Fruit fly (Drosophila melanogaster) whole organism, pupa: Measurements from ENCODE around the gene Gr61a.

Source experiments
- CG10348 ChIP-seq: fragments of 200-800 bp; sonication (Bioruptor generic); IDR thresholded peaks from 2 replicates; pipeline ENCODE4 v1.3.6; 2022; ENCODE audit warnings: missing biosample characterization, missing genetic modification characterization
- CG12605 ChIP-seq: fragments of 200-800 bp; sonication (Bioruptor generic); IDR thresholded peaks from 2 replicates; pipeline ENCODE4 v1.3.6; 2022; ENCODE audit warnings: missing biosample characterization, missing genetic modification characterization
- CG13204 ChIP-seq: fragments of 200-800 bp; sonication (Bioruptor generic); optimal IDR thresholded peaks from 2 replicates; lab custom pipeline; 2018; ENCODE audit warnings: missing biosample characterization, mild to moderate bottlenecking, missing genetic modification characterization, moderate library complexity
- CG14655 ChIP-seq: fragments of 200-800 bp; sonication (Bioruptor generic); optimal IDR thresholded peaks from 3 replicates; lab custom pipeline; 2017; ENCODE audit warnings: mild to moderate bottlenecking, missing biosample characterization, missing genetic modification reagents, missing genetic modification characterization
- CG15710 ChIP-seq: fragments of 200-800 bp; sonication (Bioruptor generic); optimal IDR thresholded peaks from 2 replicates; lab custom pipeline; 2018; ENCODE audit warnings: missing biosample characterization, mild to moderate bottlenecking, missing genetic modification characterization, moderate library complexity
- CG17806 ChIP-seq: fragments of 200-800 bp; sonication (Bioruptor generic); optimal IDR thresholded peaks from 2 replicates; lab custom pipeline; 2018; ENCODE audit warnings: missing biosample characterization, mild to moderate bottlenecking, missing genetic modification characterization, moderate library complexity
- CG32121 ChIP-seq: fragments of 200-800 bp; sonication (Bioruptor generic); IDR thresholded peaks from 2 replicates; pipeline ENCODE4 v1.3.6; 2022; ENCODE audit warnings: missing biosample characterization, missing genetic modification characterization
- CG34367 ChIP-seq: fragments of 200-800 bp; sonication (Bioruptor generic); optimal IDR thresholded peaks from 2 replicates; lab custom pipeline; 2018; ENCODE audit warnings: missing biosample characterization, mild to moderate bottlenecking, missing genetic modification characterization
- CG4496 ChIP-seq: fragments of 200-800 bp; sonication (Bioruptor generic); IDR thresholded peaks from 3 replicates; pipeline ENCODE4 v1.3.6; 2022; ENCODE audit warnings: missing biosample characterization, missing genetic modification characterization
- CG8159 ChIP-seq: fragments of 200-800 bp; sonication (Bioruptor generic); optimal IDR thresholded peaks from 3 replicates; lab custom pipeline; 2018; ENCODE audit warnings: missing biosample characterization, mild to moderate bottlenecking, missing genetic modification characterization, moderate library complexity
- CG8301 ChIP-seq: fragments of 200-800 bp; sonication (Bioruptor generic); optimal IDR thresholded peaks from 2 replicates; lab custom pipeline; 2018; ENCODE audit warnings: missing biosample characterization, mild to moderate bottlenecking, missing genetic modification characterization
- CG9948 ChIP-seq: fragments of 200-800 bp; sonication (Bioruptor generic); optimal IDR thresholded peaks from 2 replicates; lab custom pipeline; 2018; ENCODE audit warnings: missing biosample characterization, mild to moderate bottlenecking, missing genetic modification characterization, moderate library complexity
- D1 ChIP-seq: fragments of 200-800 bp; sonication (Bioruptor generic); optimal IDR thresholded peaks from 2 replicates; lab custom pipeline; 2018; ENCODE audit warnings: missing biosample characterization, mild to moderate bottlenecking, missing genetic modification characterization, moderate library complexity
- EcR ChIP-seq: fragments of 200-800 bp; sonication (Bioruptor generic); optimal IDR thresholded peaks from 3 replicates; lab custom pipeline; 2019; ENCODE audit warnings: missing biosample characterization, missing genetic modification characterization, mild to moderate bottlenecking, moderate library complexity, missing genetic modification reagents
- Ets98B ChIP-seq: fragments of 200-800 bp; sonication (Bioruptor generic); IDR thresholded peaks from 2 replicates; pipeline ENCODE4 v1.3.6; 2022; ENCODE audit warnings: missing biosample characterization, missing genetic modification characterization
- Pif1A ChIP-seq: fragments of 200-800 bp; sonication (Bioruptor generic); optimal IDR thresholded peaks from 3 replicates; lab custom pipeline; 2016; ENCODE audit warnings: missing biosample characterization, missing genetic modification characterization
- Pif1B ChIP-seq: fragments of 200-800 bp; sonication (Bioruptor generic); optimal IDR thresholded peaks from 3 replicates; lab custom pipeline; 2016; ENCODE audit warnings: missing biosample characterization, missing genetic modification characterization
- Snoo ChIP-seq: fragments of 200-800 bp; sonication (Bioruptor generic); optimal IDR thresholded peaks from 3 replicates; lab custom pipeline; 2017; ENCODE audit warnings: missing biosample characterization, mild to moderate bottlenecking, missing genetic modification characterization, inconsistent platforms
- fd96Ca ChIP-seq: fragments of 200-800 bp; sonication (Bioruptor generic); IDR thresholded peaks from 3 replicates; pipeline ENCODE4 v1.3.6; 2022; ENCODE audit warnings: missing biosample characterization, missing genetic modification characterization
- gl ChIP-seq: fragments of 200-800 bp; sonication (Bioruptor generic); optimal IDR thresholded peaks from 2 replicates; lab custom pipeline; 2018; ENCODE audit warnings: missing biosample characterization, mild to moderate bottlenecking, missing genetic modification characterization
- rn ChIP-seq: fragments of 200-800 bp; sonication (Bioruptor generic); IDR thresholded peaks from 2 replicates; pipeline ENCODE4 v1.3.6; 2022; ENCODE audit warnings: missing biosample characterization, missing genetic modification characterization

Gene Gr61a

DNA sequence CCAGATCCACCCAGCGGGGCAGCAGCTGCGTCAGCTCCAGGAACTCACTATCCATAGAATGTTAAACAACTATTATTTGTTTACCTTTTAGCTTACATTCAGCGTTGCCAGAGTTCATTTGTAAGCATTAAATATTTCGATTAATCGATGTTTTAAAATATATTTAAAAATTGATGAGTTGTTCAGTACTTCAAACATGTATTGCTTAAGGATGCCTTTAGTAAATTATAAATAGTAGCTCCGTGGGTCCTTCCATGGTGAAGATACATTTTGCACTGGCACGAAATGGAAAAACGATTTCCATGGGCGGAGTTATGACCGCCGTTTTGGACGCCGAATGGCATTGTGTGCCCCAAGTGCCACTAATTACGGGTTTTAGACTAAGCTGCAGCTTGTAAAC lies at the start of gene Gr61a, which contains the start of gene JMJD5:
Gene Gr61a, plus strand, starts transcription at position 192 of the 400 bp plus-strand sequence.
Gene JMJD5, minus strand, starts transcription at position 101 of the 400 bp plus-strand sequence.
- no peak for TF ChIP-seq Ets98B (GFP tag; lab: Robert Waterston, UW)
- no peak for TF ChIP-seq fd96Ca (GFP tag; lab: Robert Waterston, UW)
- no peak for TF ChIP-seq CG9948 (tag; lab: Kevin White, UChicago)
- TF ChIP-seq CG8301 (tag; lab: Kevin White, UChicago): no peak
- TF ChIP-seq Pif1B: no peak
- TF ChIP-seq CG4496 (GFP tag; lab: Robert Waterston, UW): no peak

dm6 chr3L:793733-794320 lies 47.4 kb upstream of the Gr61a start:
- no peak for TF ChIP-seq CG13204 (GFP tag; lab: Kevin White, UChicago)
- peak; percentile 68 for TF ChIP-seq CG14655 (GFP tag; lab: Kevin White, UChicago)
- no peak for TF ChIP-seq CG9948 (tag; lab: Kevin White, UChicago)
- no peak for TF ChIP-seq gl (tag; lab: Kevin White, UChicago)
- TF ChIP-seq CG17806 (tag; lab: Kevin White, UChicago): no peak
- no peak for TF ChIP-seq CG8159 (tag; lab: Kevin White, UChicago)
- peak; percentile 15 for TF ChIP-seq Pif1B
- peak; percentile 36 for TF ChIP-seq Pif1A (GFP tag; lab: Kevin White, UChicago)
- TF ChIP-seq EcR (GFP tag; lab: Kevin White, UChicago): no peak
- no peak for TF ChIP-seq rn (GFP tag; lab: Robert Waterston, UW)
- no peak for TF ChIP-seq CG34367 (tag; lab: Kevin White, UChicago)
- TF ChIP-seq CG32121: peak; percentile 57; the same call in 1 of the 2 replicates
- TF ChIP-seq D1 (tag; lab: Kevin White, UChicago): no peak
- TF ChIP-seq CG10348: no peak
- TF ChIP-seq CG4496 (GFP tag; lab: Robert Waterston, UW): peak; percentile 56
- peak; percentile 61 for TF ChIP-seq CG8301 (tag; lab: Kevin White, UChicago)
- TF ChIP-seq CG15710 (tag; lab: Kevin White, UChicago): no peak
- TF ChIP-seq Ets98B (GFP tag; lab: Robert Waterston, UW): peak; percentile 56
- no peak; the same call in 2 of the 3 replicates for TF ChIP-seq fd96Ca (GFP tag; lab: Robert Waterston, UW)
- TF ChIP-seq CG12605 (GFP tag; lab: Robert Waterston, UW): 0 out of 2 replicates have a peak, but pooled peaks have one; percentile 38
- TF ChIP-seq Snoo (tag; lab: Kevin White, UChicago): no peak
- TF ChIP-seq, all 21 proteins: peak for 8

- TF ChIP-seq rn (GFP tag; lab: Robert Waterston, UW): no peak
- peak; percentile 74 for TF ChIP-seq CG32121
- TF ChIP-seq CG14655 (GFP tag; lab: Kevin White, UChicago): peak; percentile 60
- no peak for TF ChIP-seq CG34367 (tag; lab: Kevin White, UChicago)
- TF ChIP-seq CG13204 (GFP tag; lab: Kevin White, UChicago): no peak
- no peak for TF ChIP-seq CG12605 (GFP tag; lab: Robert Waterston, UW)
- TF ChIP-seq gl (tag; lab: Kevin White, UChicago): no peak
- TF ChIP-seq Ets98B (GFP tag; lab: Robert Waterston, UW): peak; percentile 75
- no peak for TF ChIP-seq CG8159 (tag; lab: Kevin White, UChicago)
- TF ChIP-seq CG4496 (GFP tag; lab: Robert Waterston, UW): 0 out of 3 replicates have a peak, but pooled peaks have one; percentile 71
- TF ChIP-seq CG8301 (tag; lab: Kevin White, UChicago): peak; percentile 47
- TF ChIP-seq D1 (tag; lab: Kevin White, UChicago): no peak
These were observed 46.8 kb upstream of the Gr61a start for dm6 chr3L:794462-794861.

dm6 chr3L:795001-795400 lies 46.2 kb upstream of the Gr61a start:
- TF ChIP-seq CG13204 (GFP tag; lab: Kevin White, UChicago) (no peak), D1 (tag; lab: Kevin White, UChicago) (no peak), Pif1A (GFP tag; lab: Kevin White, UChicago) (no peak), Pif1B (no peak), CG8159 (tag; lab: Kevin White, UChicago) (no peak), CG17806 (tag; lab: Kevin White, UChicago) (no peak), CG9948 (tag; lab: Kevin White, UChicago) (no peak)

DNA sequence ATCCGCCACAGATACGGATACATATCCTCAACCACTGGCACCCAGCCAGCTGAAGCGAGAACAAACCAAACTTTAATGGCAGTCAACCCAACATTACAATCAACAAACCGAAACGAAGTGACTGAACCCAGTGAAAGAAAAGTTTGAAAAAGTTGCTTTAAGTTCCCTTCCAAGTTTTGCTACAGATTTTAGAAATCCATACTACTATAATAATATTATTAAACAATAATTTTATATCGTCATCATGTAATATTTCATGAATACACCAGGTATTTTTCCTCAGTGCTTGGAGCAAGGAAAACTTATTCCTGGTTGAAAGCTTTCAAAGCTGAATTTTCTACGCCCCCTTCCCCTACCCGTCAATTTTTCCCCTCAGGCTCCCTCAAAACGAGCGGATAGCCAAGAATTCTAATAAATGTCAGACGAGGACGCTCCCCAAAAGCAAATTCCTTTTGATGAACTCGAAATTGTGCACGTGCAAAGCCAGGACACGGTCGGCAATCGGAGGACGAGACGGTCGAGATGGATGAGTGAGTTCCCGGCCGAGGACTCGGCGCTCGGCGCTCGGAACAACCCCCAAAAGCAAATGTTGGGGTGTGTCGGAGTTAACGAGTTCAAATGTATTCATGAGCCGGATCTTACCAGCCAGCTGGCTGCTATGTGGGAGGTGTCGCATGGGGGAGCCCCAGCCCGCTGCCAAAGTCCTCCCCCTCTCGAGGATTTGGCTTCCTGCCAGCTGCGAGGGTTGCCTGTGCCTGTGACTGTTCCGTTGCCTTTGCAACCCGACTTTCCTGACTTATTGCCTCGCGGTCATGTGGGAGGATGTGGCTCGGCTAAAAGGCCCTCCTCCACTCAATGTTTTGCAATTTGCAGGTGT lies 44.1 kb upstream of the Gr61a start:
- TF ChIP-seq D1 (tag; lab: Kevin White, UChicago) (no peak), CG14655 (GFP tag; lab: Kevin White, UChicago) (peak; percentile 45), CG13204 (GFP tag; lab: Kevin White, UChicago) (peak; percentile 5), rn (GFP tag; lab: Robert Waterston, UW) (no peak), CG15710 (tag; lab: Kevin White, UChicago) (peak; percentile 14), Snoo (tag; lab: Kevin White, UChicago) (peak; percentile 26), CG4496 (GFP tag; lab: Robert Waterston, UW) (0 out of 3 replicates have a peak, but pooled peaks have one; percentile 20), CG12605 (GFP tag; lab: Robert Waterston, UW) (0 out of 2 replicates have a peak, but pooled peaks have one; percentile 23), CG8159 (tag; lab: Kevin White, UChicago) (peak; percentile 70), CG17806 (tag; lab: Kevin White, UChicago) (peak; percentile 59), CG32121 (no peak), CG8301 (tag; lab: Kevin White, UChicago) (peak; percentile 27), EcR (GFP tag; lab: Kevin White, UChicago) (no peak), CG9948 (tag; lab: Kevin White, UChicago) (peak; percentile 43), Pif1A (GFP tag; lab: Kevin White, UChicago) (peak; percentile 43)
